Worm (Caenorhabditis elegans) whole organism, L4 larva: Measurements from ENCODE around the gene Y82E9BL.5.
A peak's percentile ranks its signal among the peaks of the same experiment; 100 is the strongest.

Experiments
- R02D3.7 ChIP-seq: fragments of 150-350 bp; sonication (generic microtip); optimal IDR thresholded peaks from 3 replicates; lab custom pipeline; 2014; ENCODE audit warnings: missing biosample characterization, missing genetic modification characterization
- arid-1 ChIP-seq: fragments of 200-800 bp; sonication (Bioruptor generic); conservative IDR thresholded peaks from 2 replicates; pipeline ENCODE4 v1.3.6; 2022; ENCODE audit warnings: missing genetic modification reagents, missing genetic modification characterization, missing compliant biosample characterization
- ceh-44 ChIP-seq: fragments of 200-800 bp; sonication (Bioruptor generic); IDR thresholded peaks from 2 replicates; pipeline ENCODE4 v1.3.6; 2022; ENCODE audit warnings: missing genetic modification reagents, missing genetic modification characterization, missing compliant biosample characterization
- cey-2 ChIP-seq: sonication (generic microtip); optimal IDR thresholded peaks from 3 replicates; lab custom pipeline; 2017; ENCODE audit warnings: missing genetic modification characterization, mild to moderate bottlenecking, missing compliant biosample characterization, antibody characterized with exemption, borderline replicate concordance; ENCODE audit not compliant: insufficient read depth
- daf-16 ChIP-seq, 3 experiments: sonication (generic microtip); optimal IDR thresholded peaks; 2 replicates each; lab custom pipeline; 2016 to 2017; ENCODE audit warnings: missing genetic modification characterization in 3 of 3, missing genetic modification reagents in 3 of 3, mild to moderate bottlenecking in 2 of 3, missing compliant biosample characterization in 2 of 3, missing biosample characterization in 1 of 3, moderate library complexity in 1 of 3
- dmd-6 ChIP-seq: fragments of 200-800 bp; sonication (Bioruptor generic); IDR thresholded peaks from 2 replicates; pipeline ENCODE4 v1.3.6; 2022; ENCODE audit warnings: missing genetic modification reagents, missing genetic modification characterization, missing compliant biosample characterization
- dmd-8 ChIP-seq: fragments of 200-800 bp; sonication (Bioruptor generic); IDR thresholded peaks from 2 replicates; pipeline ENCODE4 v1.3.6; 2022; ENCODE audit warnings: missing genetic modification characterization, missing compliant biosample characterization
- dve-1 ChIP-seq: sonication (generic microtip); optimal IDR thresholded peaks from 2 replicates; lab custom pipeline; 2017; ENCODE audit warnings: antibody characterized with exemption, mild to moderate bottlenecking, missing genetic modification characterization, missing compliant biosample characterization; ENCODE audit not compliant: insufficient read depth
- egl-43 ChIP-seq: fragments of 200-800 bp; sonication (Bioruptor generic); IDR thresholded peaks from 2 replicates; pipeline ENCODE4 v1.3.6; 2022; ENCODE audit warnings: missing genetic modification reagents, missing genetic modification characterization, missing compliant biosample characterization
- gei-8 ChIP-seq: fragments of 200-800 bp; sonication (Bioruptor generic); optimal IDR thresholded peaks from 2 replicates; lab custom pipeline; 2018; ENCODE audit warnings: mild to moderate bottlenecking, missing genetic modification characterization, missing compliant biosample characterization
- hlh-11 ChIP-seq: fragments of 200-800 bp; sonication (Bioruptor generic); optimal IDR thresholded peaks from 2 replicates; lab custom pipeline; 2018; ENCODE audit warnings: mild to moderate bottlenecking, missing genetic modification characterization, missing compliant biosample characterization
- hlh-30 ChIP-seq: sonication (generic microtip); optimal IDR thresholded peaks from 2 replicates; lab custom pipeline; 2017; ENCODE audit warnings: antibody characterized with exemption, mild to moderate bottlenecking, missing genetic modification characterization, missing compliant biosample characterization; ENCODE audit not compliant: insufficient read depth
- jun-1 ChIP-seq: fragments of 150-350 bp; optimal IDR thresholded peaks from 2 replicates; lab custom pipeline; 2014; ENCODE audit warnings: missing biosample characterization, missing genetic modification reagents, missing genetic modification characterization
- lin-13 ChIP-seq: fragments of 150-350 bp; optimal IDR thresholded peaks from 2 replicates; lab custom pipeline; 2014; ENCODE audit warnings: missing biosample characterization, missing genetic modification reagents, missing genetic modification characterization
- lin-15B ChIP-seq: fragments of 150-350 bp; sonication (generic microtip); optimal IDR thresholded peaks from 3 replicates; lab custom pipeline; 2014; ENCODE audit warnings: missing biosample characterization, missing genetic modification characterization
- lin-38 ChIP-seq: fragments of 200-800 bp; sonication (Bioruptor generic); IDR thresholded peaks from 2 replicates; pipeline ENCODE4 v1.3.6; 2022; ENCODE audit warnings: missing genetic modification reagents, missing genetic modification characterization, missing compliant biosample characterization
- lir-3 ChIP-seq: sonication (generic microtip); optimal IDR thresholded peaks from 2 replicates; lab custom pipeline; 2016; ENCODE audit warnings: mild to moderate bottlenecking, missing genetic modification characterization, missing compliant biosample characterization
- madf-5 ChIP-seq, 2 experiments: fragments of 200-800 bp; sonication (Bioruptor generic); IDR thresholded peaks; 2 replicates each; pipeline ENCODE4 v1.3.6; 2022; ENCODE audit warnings: missing compliant biosample characterization in 2 of 2, missing genetic modification characterization in 2 of 2
- madf-9 ChIP-seq: fragments of 200-800 bp; sonication (Bioruptor generic); conservative IDR thresholded peaks from 2 replicates; pipeline ENCODE4 v1.3.6; 2022; ENCODE audit warnings: missing genetic modification reagents, missing genetic modification characterization, missing compliant biosample characterization
- mep-1 ChIP-seq: fragments of 150-350 bp; sonication (generic microtip); optimal IDR thresholded peaks from 3 replicates; lab custom pipeline; 2014; ENCODE audit warnings: missing biosample characterization, missing genetic modification characterization
- mxl-2 ChIP-seq: fragments of 200-800 bp; sonication (Bioruptor generic); conservative IDR thresholded peaks from 2 replicates; pipeline ENCODE4 v1.3.6; 2022; ENCODE audit warnings: missing genetic modification reagents, missing genetic modification characterization, missing compliant biosample characterization
- nhr-111 ChIP-seq: fragments of 200-800 bp; sonication (Bioruptor generic); optimal IDR thresholded peaks from 2 replicates; lab custom pipeline; 2018; ENCODE audit warnings: mild to moderate bottlenecking, missing genetic modification characterization, missing compliant biosample characterization
- nhr-237 ChIP-seq: sonication (generic microtip); optimal IDR thresholded peaks from 2 replicates; lab custom pipeline; 2017; ENCODE audit warnings: missing biosample characterization, missing genetic modification characterization
- nhr-25 ChIP-seq: sonication (generic microtip); optimal IDR thresholded peaks from 2 replicates; lab custom pipeline; 2017; ENCODE audit warnings: missing genetic modification characterization, mild to moderate bottlenecking, missing compliant biosample characterization, antibody characterized with exemption, moderate library complexity, borderline replicate concordance; ENCODE audit not compliant: insufficient read depth
- nhr-28 ChIP-seq: fragments of 150-350 bp; optimal IDR thresholded peaks from 2 replicates; lab custom pipeline; 2014; ENCODE audit warnings: missing biosample characterization, missing genetic modification characterization
- nhr-76 ChIP-seq: fragments of 150-350 bp; optimal IDR thresholded peaks from 2 replicates; lab custom pipeline; 2014; ENCODE audit warnings: missing biosample characterization, missing genetic modification characterization
- nhr-77 ChIP-seq: fragments of 150-350 bp; optimal IDR thresholded peaks from 2 replicates; lab custom pipeline; 2014; ENCODE audit warnings: missing biosample characterization, missing genetic modification characterization
- pha-4 ChIP-seq, 2 experiments: fragments of 150-350 bp in 1 of 2; fragments of 200-800 bp in 1 of 2; sonication (Bioruptor generic) in 1 of 2; IDR thresholded peaks in 1 of 2; optimal IDR thresholded peaks in 1 of 2; 2 replicates each; pipeline versions ENCODE4 v1.3.6 to Lab custom; 2014 to 2022; ENCODE audit warnings: missing genetic modification characterization in 2 of 2, missing genetic modification reagents in 2 of 2, missing biosample characterization in 1 of 2, missing compliant biosample characterization in 1 of 2
- pqm-1 ChIP-seq: sonication (generic microtip); optimal IDR thresholded peaks from 2 replicates; lab custom pipeline; 2017; ENCODE audit warnings: missing biosample characterization, missing genetic modification characterization
- saeg-2 ChIP-seq: fragments of 200-800 bp; sonication (Bioruptor generic); IDR thresholded peaks from 2 replicates; pipeline ENCODE4 v1.3.6; 2022; ENCODE audit warnings: missing genetic modification reagents, missing genetic modification characterization, missing compliant biosample characterization
- skn-1 ChIP-seq: fragments of 150-350 bp; optimal IDR thresholded peaks from 2 replicates; lab custom pipeline; 2014; ENCODE audit warnings: missing biosample characterization, missing genetic modification characterization
- snpc-4 ChIP-seq: fragments of 150-350 bp; optimal IDR thresholded peaks from 2 replicates; lab custom pipeline; 2014; ENCODE audit warnings: missing biosample characterization, missing genetic modification characterization
- spr-1 ChIP-seq: sonication (generic microtip); optimal IDR thresholded peaks from 2 replicates; lab custom pipeline; 2016; ENCODE audit warnings: mild to moderate bottlenecking, missing genetic modification characterization, missing compliant biosample characterization
- tra-1 ChIP-seq: fragments of 200-800 bp; sonication (Bioruptor generic); IDR thresholded peaks from 2 replicates; pipeline ENCODE4 v1.3.6; 2022; ENCODE audit warnings: missing genetic modification reagents, missing genetic modification characterization, missing compliant biosample characterization
- unc-130 ChIP-seq: sonication (generic microtip); optimal IDR thresholded peaks from 2 replicates; lab custom pipeline; 2016; ENCODE audit warnings: missing genetic modification reagents, missing genetic modification characterization, missing compliant biosample characterization
- unc-62 ChIP-seq, 3 experiments: fragments of 150-350 bp in 1 of 3; sonication (generic microtip); optimal IDR thresholded peaks in 2 of 3; peaks in 1 of 3; 1 replicate in 1 of 3; 2 replicates in 2 of 3; lab custom pipeline; 2014 to 2017; ENCODE audit warnings: missing biosample characterization in 3 of 3, missing genetic modification characterization in 3 of 3, missing genetic modification reagents in 3 of 3, missing genotype in 1 of 3
- zag-1 ChIP-seq: fragments of 150-350 bp; optimal IDR thresholded peaks from 2 replicates; lab custom pipeline; 2014; ENCODE audit warnings: missing biosample characterization, missing genetic modification characterization
- zip-11 ChIP-seq: fragments of 200-800 bp; sonication (Bioruptor generic); IDR thresholded peaks from 2 replicates; pipeline ENCODE4 v1.3.6; 2022; ENCODE audit warnings: missing genetic modification characterization, missing compliant biosample characterization
- zip-2 ChIP-seq: fragments of 150-350 bp; optimal IDR thresholded peaks from 2 replicates; lab custom pipeline; 2014; ENCODE audit warnings: missing biosample characterization, missing genetic modification characterization
- ztf-7 ChIP-seq: fragments of 150-350 bp; optimal IDR thresholded peaks from 2 replicates; lab custom pipeline; 2014; ENCODE audit warnings: missing biosample characterization, missing genetic modification characterization

The Y82E9BL.5 gene

ce11 chrIII:1389988-1390387 lies 42.5 kb upstream of the Y82E9BL.5 start (continued):
- TF ChIP-seq nhr-77 (peak; percentile 57), hlh-11 (tag; lab: Kevin White, UChicago) (peak; percentile 59), nhr-111 (no peak), spr-1 (tag; lab: Kevin White, UChicago) (no peak), egl-43 (GFP tag; lab: Robert Waterston, UW) (no peak), pha-4 (GFP tag; IDR thresholded peaks at IDR 0.05; lab: Robert Waterston, UW) (no peak), pha-4 (tag; optimal IDR thresholded peaks at IDR 0.05; lab: Kevin White, UChicago) (no peak), ztf-7 (tag; lab: Kevin White, UChicago) (no peak), zip-2 (tag; lab: Kevin White, UChicago) (no peak), madf-5 (GFP tag; IDR thresholded peaks at IDR 0.05; lab: Robert Waterston, UW) (no peak), nhr-237 (no peak), cey-2 (tag; lab: Kevin White, UChicago) (no peak), tra-1 (no peak), mep-1 (tag; lab: Kevin White, UChicago) (no peak), mxl-2 (GFP tag; lab: Robert Waterston, UW) (no peak), dmd-8 (GFP tag; lab: Robert Waterston, UW) (no peak), arid-1 (GFP tag; lab: Robert Waterston, UW) (no peak), hlh-30 (tag; lab: Kevin White, UChicago) (no peak), lin-15B (tag; lab: Kevin White, UChicago) (no peak), jun-1 (tag; lab: Kevin White, UChicago) (no peak), daf-16 (GFP tag; optimal IDR thresholded peaks at IDR 0.05; lab: Kevin White, UChicago) (no peak), daf-16 (tag; optimal IDR thresholded peaks at IDR 0.05; lab: Kevin White, UChicago) (peak; percentile 61), zag-1 (tag; lab: Kevin White, UChicago) (no peak), gei-8 (no peak), lin-38 (no peak), lir-3 (tag; lab: Kevin White, UChicago) (no peak), nhr-25 (tag; lab: Kevin White, UChicago) (no peak), nhr-76 (tag; lab: Kevin White, UChicago) (no peak), zip-11 (GFP tag; lab: Robert Waterston, UW) (no peak), ceh-44 (GFP tag; lab: Robert Waterston, UW) (no peak), madf-9 (GFP tag; lab: Robert Waterston, UW) (no peak), skn-1 (tag; lab: Kevin White, UChicago) (no peak), R02D3.7 (tag; lab: Kevin White, UChicago) (no peak), saeg-2 (no peak), lin-13 (GFP tag; lab: Kevin White, UChicago) (no peak)
- TF ChIP-seq, all 104 proteins: peak for 10

- TF ChIP-seq hlh-30 (tag; lab: Kevin White, UChicago) (peak; percentile 26), nhr-28 (tag; lab: Kevin White, UChicago) (peak; percentile 23), gei-8 (no peak), unc-62 (GFP tag; optimal IDR thresholded peaks at IDR 0.05 in 1 of 2; lab: Kevin White, UChicago) (peak in 1 of 2 experiments; percentile 82), unc-62 (tag; optimal IDR thresholded peaks at IDR 0.05; lab: Kevin White, UChicago) (no peak), daf-16 (GFP tag; optimal IDR thresholded peaks at IDR 0.05; lab: Kevin White, UChicago) (no peak), daf-16 (tag; optimal IDR thresholded peaks at IDR 0.05; lab: Kevin White, UChicago) (peak; percentile 59), unc-130 (GFP tag; lab: Kevin White, UChicago) (no peak), mxl-2 (GFP tag; lab: Robert Waterston, UW) (no peak), hlh-11 (tag; lab: Kevin White, UChicago) (peak; percentile 55), pqm-1 (tag; lab: Kevin White, UChicago) (peak; percentile 1), dmd-6 (GFP tag; lab: Robert Waterston, UW) (peak; percentile 34; the same call in 1 of the 2 replicates), dve-1 (tag; lab: Kevin White, UChicago) (peak; percentile 70), snpc-4 (tag; lab: Kevin White, UChicago) (no peak)
Observed at ce11 chrIII:1388274-1389058, 41.0 kb upstream of the Y82E9BL.5 start, which contains the start of gene pals-20. TSS of gene pals-20 (minus strand) at chrIII:1388324.
